Worm (Caenorhabditis elegans) whole organism, L1 larva: ENCODE results near the gene K12H6.10.

Experiments used
- lin-39 ChIP-seq: fragments of 150-350 bp; optimal IDR thresholded peaks from 2 replicates; lab custom pipeline; 2014; ENCODE audit warnings: missing biosample characterization, missing genetic modification reagents, missing genetic modification characterization

K12H6.10 gene

ce11 chrII:2871816-2872215 lies 49.1 kb downstream of the K12H6.10 start, which contains the start of gene Y110A2AL.10:
Gene Y110A2AL.10 (minus strand): TSS chrII:2871916.
- no peak for TF ChIP-seq lin-39 (tag; lab: Kevin White, UChicago)
